Worm (Caenorhabditis elegans): ENCODE measurements around the gene swd-2.2.

Gene swd-2.2

ce11 chrIV:7774206-7774605 lies at the start of gene swd-2.2, which contains the start of gene hcf-1:
TSS of gene swd-2.2 (plus strand) at chrIV:7774411.
TSS of gene hcf-1 (minus strand) at chrIV:7774275.
- TF ChIP-seq lin-15B (tag; optimal IDR thresholded peaks at IDR 0.05) (peak; percentile 75), nhr-23 (tag; optimal IDR thresholded peaks at IDR 0.05) (peak; percentile 28), ceh-16 (tag; optimal IDR thresholded peaks at IDR 0.05) (no peak), R02D3.7 (tag; optimal IDR thresholded peaks at IDR 0.05) (peak; percentile 5), snpc-4 (tag; optimal IDR thresholded peaks at IDR 0.05) (peak; percentile 13), elt-2 (tag; optimal IDR thresholded peaks at IDR 0.05) (peak; percentile 3), pha-4 (tag; optimal IDR thresholded peaks at IDR 0.05) (peak; percentile 72), skn-1 (tag; optimal IDR thresholded peaks at IDR 0.05) (no peak), nhr-77 (tag; optimal IDR thresholded peaks at IDR 0.05) (no peak)

ce11 chrIV:7724912-7725311 lies 49.3 kb upstream of the swd-2.2 start:
- peak; percentile 73 for TF ChIP-seq lin-39 (tag; optimal IDR thresholded peaks at IDR 0.05)
- TF ChIP-seq sea-2 (GFP tag; optimal IDR thresholded peaks at IDR 0.05), result no peak

DNA sequence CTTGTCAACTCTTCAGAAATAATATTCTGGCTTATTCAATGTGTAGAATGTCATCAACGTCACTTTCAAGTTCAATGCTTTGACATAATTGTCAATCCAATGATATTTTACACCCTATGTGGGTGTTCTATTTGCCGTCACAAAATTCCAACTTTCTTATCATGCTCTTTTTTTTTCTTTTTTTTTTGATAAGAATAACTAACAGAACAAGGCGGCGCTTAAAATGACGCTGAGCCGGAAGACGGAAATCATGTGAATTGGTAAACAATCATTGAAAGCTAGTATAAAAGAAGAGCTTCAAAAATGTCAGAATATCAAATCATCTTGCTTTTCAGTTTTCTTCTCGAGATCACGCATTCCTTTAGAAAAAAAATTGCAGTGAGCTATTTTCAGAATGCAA lies 47.9 kb upstream of the swd-2.2 start, which contains the start of gene C50F7.5:
Gene C50F7.5, plus strand, starts transcription at position 395 of the 400 bp plus-strand sequence.
- TF ChIP-seq nfya-1 (tag; optimal IDR thresholded peaks at IDR 0.05; ENCODE audit: insufficient read depth) (no peak), ztf-4 (tag; optimal IDR thresholded peaks at IDR 0.05) (no peak), ceh-82 (tag; optimal IDR thresholded peaks at IDR 0.05) (no peak), unc-39 (tag; optimal IDR thresholded peaks at IDR 0.05) (no peak), nhr-67 (tag; optimal IDR thresholded peaks at IDR 0.05) (no peak), zag-1 (tag; optimal IDR thresholded peaks at IDR 0.05) (no peak), pqm-1 (tag; optimal IDR thresholded peaks at IDR 0.05) (peak; percentile 8), mdl-1 (tag; optimal IDR thresholded peaks at IDR 0.05) (no peak), skn-1 (tag; optimal IDR thresholded peaks at IDR 0.05) (no peak), daf-12 (tag; optimal IDR thresholded peaks at IDR 0.05) (no peak), mml-1 (tag; optimal IDR thresholded peaks at IDR 0.05) (no peak), elt-1 (tag; optimal IDR thresholded peaks at IDR 0.05) (no peak), sea-2 (GFP tag; optimal IDR thresholded peaks at IDR 0.05) (no peak), ceh-9 (tag; optimal IDR thresholded peaks at IDR 0.05) (no peak), elt-2 (tag; optimal IDR thresholded peaks at IDR 0.05) (peak; percentile 56)

DNA sequence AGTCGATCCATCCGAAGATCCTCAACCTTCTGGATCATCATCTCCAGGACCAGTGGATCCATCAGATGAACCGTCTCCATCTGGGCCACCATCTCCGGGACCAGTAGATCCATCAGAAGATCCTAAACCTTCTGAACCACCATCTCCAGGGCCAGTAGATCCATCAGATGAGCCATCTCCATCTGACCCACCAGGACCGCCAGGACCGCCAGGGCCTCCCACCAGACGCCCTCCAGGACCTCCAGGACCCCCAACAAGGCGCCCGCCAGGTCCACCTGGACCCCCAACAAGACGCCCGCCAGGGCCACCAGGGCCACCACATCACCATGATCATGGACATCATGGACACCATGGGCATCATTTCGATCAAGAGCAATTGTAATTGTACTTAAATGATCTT lies 47.0 kb upstream of the swd-2.2 start:
- TF ChIP-seq ztf-11 (tag; optimal IDR thresholded peaks at IDR 0.05) (no peak), egl-27 (tag; optimal IDR thresholded peaks at IDR 0.05) (no peak), lin-15B (tag; optimal IDR thresholded peaks at IDR 0.05) (no peak), unc-39 (tag; optimal IDR thresholded peaks at IDR 0.05) (no peak), ceh-16 (tag; optimal IDR thresholded peaks at IDR 0.05) (no peak), ZK546.5 (tag; optimal IDR thresholded peaks at IDR 0.05) (no peak), ceh-9 (tag; optimal IDR thresholded peaks at IDR 0.05) (no peak), eor-1 (tag; optimal IDR thresholded peaks at IDR 0.05) (no peak), nhr-77 (tag; optimal IDR thresholded peaks at IDR 0.05) (no peak), lsy-12 (tag; optimal IDR thresholded peaks at IDR 0.05) (no peak), sea-2 (GFP tag; optimal IDR thresholded peaks at IDR 0.05) (no peak), fkh-10 (GFP tag; optimal IDR thresholded peaks at IDR 0.05) (no peak), nhr-67 (tag; optimal IDR thresholded peaks at IDR 0.05) (no peak), elt-3 (tag; optimal IDR thresholded peaks at IDR 0.05) (no peak), mdl-1 (tag; optimal IDR thresholded peaks at IDR 0.05) (no peak), ceh-28 (tag; optimal IDR thresholded peaks at IDR 0.05) (no peak), R02D3.7 (tag; optimal IDR thresholded peaks at IDR 0.05) (no peak), jun-1 (tag; optimal IDR thresholded peaks at IDR 0.05) (no peak), elt-1 (tag; optimal IDR thresholded peaks at IDR 0.05) (no peak), pqm-1 (tag; optimal IDR thresholded peaks at IDR 0.05) (no peak)

ce11 chrIV:7728402-7728963 lies 45.7 kb upstream of the swd-2.2 start, which contains the start of gene sucg-1:
TSS of gene sucg-1 (plus strand) at chrIV:7728913.
- TF ChIP-seq lin-15B (tag; optimal IDR thresholded peaks at IDR 0.05) (peak; percentile 14), hmg-11 (tag; optimal IDR thresholded peaks at IDR 0.05) (no peak)

All from whole organism, L3 larva.